ENCODE assay signal across 1 fruit fly cellular context in genomic region chr3R:8119457-8120337, dm6.
TF ChIP-seq lines count a peak whose summit lies in the region.

No protein-coding gene starts in this region.

TF ChIP-seq in whole organism, embryonic, 481 proteins besides CTCF, POLR2A, EP300 and RAD21 (continued from another document and continues in another):
- no peak for TF ChIP-seq prd (optimal IDR thresholded peaks at IDR 0.05; lab: Kevin White, UChicago)
- peak; percentile 74 for TF ChIP-seq prd (GFP tag; IDR thresholded peaks at IDR 0.05; lab: Robert Waterston, UW)
- TF ChIP-seq CG16815 (GFP tag; optimal IDR thresholded peaks at IDR 0.05; lab: Kevin White, UChicago), result peak; percentile 17
- TF ChIP-seq her (GFP tag; optimal IDR thresholded peaks at IDR 0.05; lab: Kevin White, UChicago), result peak; percentile 67
- peak; percentile 34 for TF ChIP-seq CG2875 (GFP tag; optimal IDR thresholded peaks at IDR 0.05; lab: Kevin White, UChicago)
- TF ChIP-seq fd3F (GFP tag; optimal IDR thresholded peaks at IDR 0.05; lab: Kevin White, UChicago), result peak; percentile 75
- TF ChIP-seq p53 (GFP tag; optimal IDR thresholded peaks at IDR 0.05; lab: Kevin White, UChicago), result no peak
- peak; percentile 25; the same call in 1 of the 2 replicates for TF ChIP-seq CG8765 (GFP tag; IDR thresholded peaks at IDR 0.05; lab: Robert Waterston, UW)
- TF ChIP-seq jigr1 (GFP tag; IDR thresholded peaks at IDR 0.05; lab: Robert Waterston, UW), result 0 out of 3 replicates have a peak, but pooled peaks have one; percentile 38
- TF ChIP-seq caup (GFP tag; optimal IDR thresholded peaks at IDR 0.05; lab: Kevin White, UChicago; ENCODE audit: severe bottlenecking), result peak; percentile 44
- TF ChIP-seq CG4404 (GFP tag; IDR thresholded peaks at IDR 0.05; lab: Robert Waterston, UW), result no peak
- TF ChIP-seq Mad (GFP tag; optimal IDR thresholded peaks at IDR 0.05; lab: Kevin White, UChicago), result no peak
- peak; percentile 51; the same call in 1 of the 2 replicates for TF ChIP-seq CG11085 (GFP tag; IDR thresholded peaks at IDR 0.05; lab: Robert Waterston, UW)
- TF ChIP-seq Poxn (GFP tag; IDR thresholded peaks at IDR 0.05; lab: Robert Waterston, UW), result 0 out of 2 replicates have a peak, but pooled peaks have one; percentile 48
- no peak for TF ChIP-seq Gsc (GFP tag; IDR thresholded peaks at IDR 0.05; lab: Robert Waterston, UW)
- no peak for TF ChIP-seq br (optimal IDR thresholded peaks at IDR 0.05; lab: Kevin White, UChicago)
- peak; percentile 57 for TF ChIP-seq CG7556 (GFP tag; optimal IDR thresholded peaks at IDR 0.05; lab: Kevin White, UChicago)
- TF ChIP-seq mam (GFP tag; optimal IDR thresholded peaks at IDR 0.05; lab: Kevin White, UChicago), result no peak
- peak; percentile 29 for TF ChIP-seq CG17912 (GFP tag; optimal IDR thresholded peaks at IDR 0.05; lab: Kevin White, UChicago)
- peak; percentile 78 for TF ChIP-seq Sox102F (GFP tag; optimal IDR thresholded peaks at IDR 0.05; lab: Kevin White, UChicago)
- peak; percentile 52 for TF ChIP-seq Ssrp (tag; optimal IDR thresholded peaks at IDR 0.05; lab: Kevin White, UChicago)
- TF ChIP-seq grau (tag; optimal IDR thresholded peaks at IDR 0.05; lab: Kevin White, UChicago), result peak; percentile 98
- TF ChIP-seq salm (tag; optimal IDR thresholded peaks at IDR 0.05; lab: Kevin White, UChicago), result peak; percentile 39
- TF ChIP-seq CG1832 (GFP tag; optimal IDR thresholded peaks at IDR 0.05; lab: Kevin White, UChicago), result peak; percentile 42
- TF ChIP-seq toy (GFP tag; IDR thresholded peaks at IDR 0.05; lab: Robert Waterston, UW), result no peak
- no peak for TF ChIP-seq maf-S (GFP tag; optimal IDR thresholded peaks at IDR 0.05; lab: Kevin White, UChicago)
- TF ChIP-seq CG8478 (optimal IDR thresholded peaks at IDR 0.05; lab: Kevin White, UChicago), result no peak
- peak; percentile 50 for TF ChIP-seq sug (tag; optimal IDR thresholded peaks at IDR 0.05; lab: Kevin White, UChicago)
- TF ChIP-seq MBD-R2 (GFP tag; IDR thresholded peaks at IDR 0.05; lab: Robert Waterston, UW), result peak; percentile 25; the same call in 1 of the 2 replicates
- TF ChIP-seq Six4 (GFP tag; optimal IDR thresholded peaks at IDR 0.05; lab: Kevin White, UChicago), result peak; percentile 35
- TF ChIP-seq MTF-1 (GFP tag; optimal IDR thresholded peaks at IDR 0.05; lab: Kevin White, UChicago; ENCODE audit: borderline replicate concordance), result peak; percentile 14
- peak; percentile 49; the same call in 2 of the 3 replicates for TF ChIP-seq CG14050 (GFP tag; IDR thresholded peaks at IDR 0.05; lab: Robert Waterston, UW)
- no peak for TF ChIP-seq HLH4C (GFP tag; IDR thresholded peaks at IDR 0.05; lab: Robert Waterston, UW; ENCODE audit: partially characterized antibody)
- TF ChIP-seq CG8924 (tag; optimal IDR thresholded peaks at IDR 0.05; lab: Kevin White, UChicago), result peak; percentile 83
- TF ChIP-seq CG10959 (GFP tag; IDR thresholded peaks at IDR 0.05; lab: Robert Waterston, UW), result no peak
- peak; percentile 5 for TF ChIP-seq CG10431 (GFP tag; optimal IDR thresholded peaks at IDR 0.05; lab: Kevin White, UChicago)
- no peak; the same call in none of the 2 replicates for TF ChIP-seq onecut (GFP tag; IDR thresholded peaks at IDR 0.05; lab: Robert Waterston, UW)
- no peak for TF ChIP-seq pb (GFP tag; optimal IDR thresholded peaks at IDR 0.05; lab: Kevin White, UChicago)
- no peak for TF ChIP-seq CG7786 (GFP tag; optimal IDR thresholded peaks at IDR 0.05; lab: Kevin White, UChicago)
- TF ChIP-seq Fer3 (tag; optimal IDR thresholded peaks at IDR 0.05; lab: Kevin White, UChicago), result peak; percentile 84
- no peak for TF ChIP-seq Camta (GFP tag; optimal IDR thresholded peaks at IDR 0.05; lab: Kevin White, UChicago)
- TF ChIP-seq CG17328 (GFP tag; IDR thresholded peaks at IDR 0.05; lab: Robert Waterston, UW), result peak; percentile 25; the same call in 1 of the 2 replicates
- TF ChIP-seq CG6854 (GFP tag; optimal IDR thresholded peaks at IDR 0.05; lab: Kevin White, UChicago), result peak; percentile 45
- TF ChIP-seq Meics (GFP tag; optimal IDR thresholded peaks at IDR 0.05; lab: Kevin White, UChicago), result peak; percentile 79
- peak; percentile 78 for TF ChIP-seq dysf (GFP tag; IDR thresholded peaks at IDR 0.05; lab: Robert Waterston, UW)
- 0 out of 2 replicates have a peak, but pooled peaks have one; percentile 34 for TF ChIP-seq CG10321 (GFP tag; IDR thresholded peaks at IDR 0.05; lab: Robert Waterston, UW)
- TF ChIP-seq chm (GFP tag; IDR thresholded peaks at IDR 0.05; lab: Robert Waterston, UW), result peak; percentile 71
- TF ChIP-seq CG4820 (GFP tag; optimal IDR thresholded peaks at IDR 0.05; lab: Kevin White, UChicago), result no peak
- TF ChIP-seq corto (GFP tag; optimal IDR thresholded peaks at IDR 0.05; lab: Kevin White, UChicago), result peak; percentile 81
- TF ChIP-seq grn (GFP tag; optimal IDR thresholded peaks at IDR 0.05; lab: Kevin White, UChicago), result peak; percentile 59
- no peak for TF ChIP-seq psq (GFP tag; optimal IDR thresholded peaks at IDR 0.05; lab: Kevin White, UChicago)
- peak; percentile 43 for TF ChIP-seq gcm (GFP tag; optimal IDR thresholded peaks at IDR 0.05; lab: Kevin White, UChicago)
- no peak for TF ChIP-seq usp (GFP tag; optimal IDR thresholded peaks at IDR 0.05; lab: Kevin White, UChicago)
- TF ChIP-seq Drgx (GFP tag; IDR thresholded peaks at IDR 0.05; lab: Robert Waterston, UW), result peak; percentile 33; the same call in 1 of the 2 replicates
- TF ChIP-seq CG2712 (tag; optimal IDR thresholded peaks at IDR 0.05; lab: Kevin White, UChicago), result peak; percentile 73
- peak; percentile 63 for TF ChIP-seq nmo (GFP tag; optimal IDR thresholded peaks at IDR 0.05; lab: Kevin White, UChicago)
- no peak for TF ChIP-seq NC2β (GFP tag; optimal IDR thresholded peaks at IDR 0.05; lab: Kevin White, UChicago)
- no peak for TF ChIP-seq CG12071 (GFP tag; optimal IDR thresholded peaks at IDR 0.05; lab: Kevin White, UChicago)
- TF ChIP-seq Nf-YC (tag; optimal IDR thresholded peaks at IDR 0.05; lab: Kevin White, UChicago), result peak; percentile 29
- TF ChIP-seq B-H1 (GFP tag; IDR thresholded peaks at IDR 0.05; lab: Robert Waterston, UW), result peak; percentile 50; the same call in 2 of the 3 replicates
- peak; percentile 58 for TF ChIP-seq sisA (GFP tag; IDR thresholded peaks at IDR 0.05; lab: Robert Waterston, UW)
- TF ChIP-seq CG9932 (GFP tag; IDR thresholded peaks at IDR 0.05; lab: Robert Waterston, UW), result peak; percentile 82
- no peak for TF ChIP-seq TFAM (GFP tag; optimal IDR thresholded peaks at IDR 0.05; lab: Kevin White, UChicago)
- peak; percentile 37 for TF ChIP-seq CG12299 (tag; optimal IDR thresholded peaks at IDR 0.05; lab: Kevin White, UChicago)
- no peak for TF ChIP-seq Tbp (GFP tag; optimal IDR thresholded peaks at IDR 0.05; lab: Kevin White, UChicago)
- TF ChIP-seq Ravus (GFP tag; IDR thresholded peaks at IDR 0.05; lab: Robert Waterston, UW), result no peak; the same call in 1 of the 2 replicates
- TF ChIP-seq CG11093 (GFP tag; IDR thresholded peaks at IDR 0.05; lab: Robert Waterston, UW), result peak; percentile 63; the same call in 1 of the 3 replicates
- peak; percentile 80 for TF ChIP-seq CoRest (tag; optimal IDR thresholded peaks at IDR 0.05; lab: Kevin White, UChicago)
- TF ChIP-seq CG3281 (GFP tag; optimal IDR thresholded peaks at IDR 0.05; lab: Kevin White, UChicago), result peak; percentile 77
- TF ChIP-seq CG8290 (GFP tag; optimal IDR thresholded peaks at IDR 0.05; lab: Kevin White, UChicago), result no peak
- peak in 1 of 2 experiments; percentile 87 for TF ChIP-seq CG8290 (tag; optimal IDR thresholded peaks at IDR 0.05; lab: Kevin White, UChicago)
- TF ChIP-seq zf30C (GFP tag; optimal IDR thresholded peaks at IDR 0.05; lab: Kevin White, UChicago), result peak; percentile 81
- TF ChIP-seq E2f2 (GFP tag; IDR thresholded peaks at IDR 0.05; lab: Robert Waterston, UW), result peak; percentile 45
- peak; percentile 29 for TF ChIP-seq pfk (GFP tag; optimal IDR thresholded peaks at IDR 0.05; lab: Kevin White, UChicago)
- TF ChIP-seq CG18011 (GFP tag; optimal IDR thresholded peaks at IDR 0.05; lab: Kevin White, UChicago), result peak; percentile 3
- peak; percentile 60 for TF ChIP-seq NfI (GFP tag; optimal IDR thresholded peaks at IDR 0.05; lab: Kevin White, UChicago)
- TF ChIP-seq CG17361 (GFP tag; IDR thresholded peaks at IDR 0.05; lab: Robert Waterston, UW), result peak; percentile 56; the same call in 2 of the 3 replicates
- TF ChIP-seq ato (GFP tag; IDR thresholded peaks at IDR 0.05; lab: Robert Waterston, UW; ENCODE audit: partially characterized antibody), result no peak
- TF ChIP-seq repo (GFP tag; optimal IDR thresholded peaks at IDR 0.05; lab: Kevin White, UChicago), result no peak
- no peak for TF ChIP-seq stwl (tag; optimal IDR thresholded peaks at IDR 0.05; lab: Kevin White, UChicago)
- peak; percentile 89 for TF ChIP-seq mirr (GFP tag; optimal IDR thresholded peaks at IDR 0.05; lab: Kevin White, UChicago)
- TF ChIP-seq sr (GFP tag; IDR thresholded peaks at IDR 0.05; lab: Robert Waterston, UW), result no peak; the same call in 2 of the 3 replicates
- TF ChIP-seq fd96Cb (tag; optimal IDR thresholded peaks at IDR 0.05; lab: Kevin White, UChicago), result peak; percentile 66
- peak; percentile 64 for TF ChIP-seq Oli (tag; optimal IDR thresholded peaks at IDR 0.05; lab: Kevin White, UChicago)
- TF ChIP-seq Scr (GFP tag; IDR thresholded peaks at IDR 0.05; lab: Robert Waterston, UW; ENCODE audit: partially characterized antibody), result no peak
- peak; percentile 85 for TF ChIP-seq CG15269 (tag; optimal IDR thresholded peaks at IDR 0.05; lab: Kevin White, UChicago)
- peak; percentile 64 for TF ChIP-seq CG32772 (GFP tag; IDR thresholded peaks at IDR 0.05; lab: Robert Waterston, UW)
- peak; percentile 82 for TF ChIP-seq ranshi (GFP tag; IDR thresholded peaks at IDR 0.05; lab: Robert Waterston, UW)
- TF ChIP-seq CG17802 (tag; optimal IDR thresholded peaks at IDR 0.05; lab: Kevin White, UChicago), result no peak
- TF ChIP-seq CG43689 (GFP tag; IDR thresholded peaks at IDR 0.05; lab: Robert Waterston, UW), result no peak
- peak; percentile 87 for TF ChIP-seq CG32532 (GFP tag; IDR thresholded peaks at IDR 0.05; lab: Robert Waterston, UW)
- peak; percentile 36 for TF ChIP-seq zen (tag; optimal IDR thresholded peaks at IDR 0.05; lab: Kevin White, UChicago)
- no peak for TF ChIP-seq CG4617 (GFP tag; optimal IDR thresholded peaks at IDR 0.05; lab: Kevin White, UChicago; ENCODE audit: borderline replicate concordance)
- peak; percentile 56 for TF ChIP-seq CG10366 (GFP tag; IDR thresholded peaks at IDR 0.05; lab: Robert Waterston, UW)
- TF ChIP-seq Lim3 (GFP tag; IDR thresholded peaks at IDR 0.05; lab: Robert Waterston, UW), result no peak
- peak; percentile 60 for TF ChIP-seq HmgZ (tag; optimal IDR thresholded peaks at IDR 0.05; lab: Kevin White, UChicago)
- TF ChIP-seq CkIIα-i1 (GFP tag; IDR thresholded peaks at IDR 0.05; lab: Robert Waterston, UW), result no peak
- peak; percentile 45; the same call in 1 of the 2 replicates for TF ChIP-seq bbx (GFP tag; IDR thresholded peaks at IDR 0.05; lab: Robert Waterston, UW; ENCODE audit: partially characterized antibody)
- TF ChIP-seq CG5180 (GFP tag; optimal IDR thresholded peaks at IDR 0.05; lab: Kevin White, UChicago), result peak; percentile 25
- TF ChIP-seq Ets65A (GFP tag; lab: Kevin White, UChicago), result no peak
- no peak for TF ChIP-seq Atf-2 (GFP tag; optimal IDR thresholded peaks at IDR 0.05; lab: Kevin White, UChicago)
- TF ChIP-seq Hsf (GFP tag; optimal IDR thresholded peaks at IDR 0.05; lab: Kevin White, UChicago), result no peak
- TF ChIP-seq Dbx (GFP tag; IDR thresholded peaks at IDR 0.05; lab: Robert Waterston, UW), result peak; percentile 66
- no peak for TF ChIP-seq CG33213 (GFP tag; optimal IDR thresholded peaks at IDR 0.05; lab: Kevin White, UChicago)
- no peak for TF ChIP-seq CG1792 (GFP tag; optimal IDR thresholded peaks at IDR 0.05; lab: Kevin White, UChicago)
- no peak; the same call in 2 of the 3 replicates for TF ChIP-seq zfh1 (GFP tag; IDR thresholded peaks at IDR 0.05; lab: Robert Waterston, UW)
- TF ChIP-seq mld (GFP tag; IDR thresholded peaks at IDR 0.05; lab: Robert Waterston, UW; ENCODE audit: partially characterized antibody), result no peak
- TF ChIP-seq vfl (GFP tag; optimal IDR thresholded peaks at IDR 0.05; lab: Kevin White, UChicago), result no peak
- peak; percentile 75 for TF ChIP-seq lbe (GFP tag; optimal IDR thresholded peaks at IDR 0.05; lab: Kevin White, UChicago)
- peak; percentile 45 for TF ChIP-seq CrebB (tag; optimal IDR thresholded peaks at IDR 0.05; lab: Kevin White, UChicago)
- TF ChIP-seq fu2 (GFP tag; optimal IDR thresholded peaks at IDR 0.05; lab: Kevin White, UChicago), result no peak
- TF ChIP-seq CG14860 (GFP tag; IDR thresholded peaks at IDR 0.05; lab: Robert Waterston, UW; ENCODE audit: partially characterized antibody), result no peak
- TF ChIP-seq hbn (GFP tag; IDR thresholded peaks at IDR 0.05; lab: Robert Waterston, UW; ENCODE audit: partially characterized antibody), result peak; percentile 36
- no peak for TF ChIP-seq crp (GFP tag; optimal IDR thresholded peaks at IDR 0.05; lab: Kevin White, UChicago)
- TF ChIP-seq Dfd (GFP tag; optimal IDR thresholded peaks at IDR 0.05; lab: Kevin White, UChicago), result no peak
- TF ChIP-seq CG13775 (GFP tag; optimal IDR thresholded peaks at IDR 0.05; lab: Kevin White, UChicago), result peak; percentile 34
- peak; percentile 91 for TF ChIP-seq cg (GFP tag; optimal IDR thresholded peaks at IDR 0.05; lab: Kevin White, UChicago)
- TF ChIP-seq z (GFP tag; IDR thresholded peaks at IDR 0.05; lab: Robert Waterston, UW), result peak; percentile 79; the same call in 2 of the 3 replicates
- peak; percentile 45; the same call in 2 of the 3 replicates for TF ChIP-seq CG7357 (GFP tag; IDR thresholded peaks at IDR 0.05; lab: Robert Waterston, UW)
- TF ChIP-seq croc (GFP tag; conservative IDR thresholded peaks at IDR 0.05; lab: Robert Waterston, UW), result peak; percentile 25; the same call in 2 of the 3 replicates
- peak; percentile 55; the same call in 1 of the 2 replicates for TF ChIP-seq klu (GFP tag; IDR thresholded peaks at IDR 0.05; lab: Robert Waterston, UW)
- no peak for TF ChIP-seq CG5953 (GFP tag; IDR thresholded peaks at IDR 0.05; lab: Robert Waterston, UW)
- TF ChIP-seq NC2α (GFP tag; optimal IDR thresholded peaks at IDR 0.05; lab: Kevin White, UChicago), result no peak
- no peak for TF ChIP-seq Side (GFP tag; optimal IDR thresholded peaks at IDR 0.05; lab: Kevin White, UChicago)
- no peak for TF ChIP-seq Opbp (GFP tag; IDR thresholded peaks at IDR 0.05; lab: Robert Waterston, UW; ENCODE audit: partially characterized antibody)
- TF ChIP-seq gem (tag; optimal IDR thresholded peaks at IDR 0.05; lab: Kevin White, UChicago), result peak; percentile 87
- TF ChIP-seq al (GFP tag; IDR thresholded peaks at IDR 0.05; lab: Robert Waterston, UW), result peak; percentile 83
- peak; percentile 9 to 69 for TF ChIP-seq bsh (GFP tag; optimal IDR thresholded peaks at IDR 0.05; lab: Kevin White, UChicago)
- TF ChIP-seq dpn (GFP tag; optimal IDR thresholded peaks at IDR 0.05; lab: Kevin White, UChicago), result peak in 1 of 2 experiments; percentile 48
